Worm (Caenorhabditis elegans) whole organism, L4 larva: ENCODE data around the gene B0524.6.

Experiments
- Y75B8A.6 ChIP-seq: fragments of 200-800 bp; sonication (Bioruptor generic); IDR thresholded peaks from 2 replicates; pipeline ENCODE4 v1.3.6; 2022; ENCODE audit warnings: missing genetic modification reagents, missing genetic modification characterization, missing compliant biosample characterization
- ces-1 ChIP-seq: fragments of 150-350 bp; sonication (generic microtip); optimal IDR thresholded peaks from 4 replicates; lab custom pipeline; 2014; ENCODE audit warnings: missing biosample characterization, missing genetic modification reagents, missing genetic modification characterization
- dpl-1 ChIP-seq: fragments of 150-350 bp; optimal IDR thresholded peaks from 2 replicates; lab custom pipeline; 2014; ENCODE audit warnings: missing biosample characterization, missing genetic modification reagents, missing genetic modification characterization
- lin-15B ChIP-seq: fragments of 150-350 bp; sonication (generic microtip); optimal IDR thresholded peaks from 3 replicates; lab custom pipeline; 2014; ENCODE audit warnings: missing biosample characterization, missing genetic modification characterization
- lin-39 ChIP-seq: fragments of 150-350 bp; optimal IDR thresholded peaks from 2 replicates; lab custom pipeline; 2014; ENCODE audit warnings: missing biosample characterization, missing genetic modification reagents, missing genetic modification characterization
- nhr-111 ChIP-seq: fragments of 200-800 bp; sonication (Bioruptor generic); optimal IDR thresholded peaks from 2 replicates; lab custom pipeline; 2018; ENCODE audit warnings: mild to moderate bottlenecking, missing genetic modification characterization, missing compliant biosample characterization
- nhr-48 ChIP-seq: sonication (generic microtip); optimal IDR thresholded peaks from 2 replicates; lab custom pipeline; 2016; ENCODE audit warnings: mild to moderate bottlenecking, missing genetic modification characterization, missing compliant biosample characterization
- nhr-76 ChIP-seq: fragments of 150-350 bp; optimal IDR thresholded peaks from 2 replicates; lab custom pipeline; 2014; ENCODE audit warnings: missing biosample characterization, missing genetic modification characterization
- nhr-77 ChIP-seq: fragments of 150-350 bp; optimal IDR thresholded peaks from 2 replicates; lab custom pipeline; 2014; ENCODE audit warnings: missing biosample characterization, missing genetic modification characterization
- snpc-4 ChIP-seq: fragments of 150-350 bp; optimal IDR thresholded peaks from 2 replicates; lab custom pipeline; 2014; ENCODE audit warnings: missing biosample characterization, missing genetic modification characterization
- spr-1 ChIP-seq: sonication (generic microtip); optimal IDR thresholded peaks from 2 replicates; lab custom pipeline; 2016; ENCODE audit warnings: mild to moderate bottlenecking, missing genetic modification characterization, missing compliant biosample characterization
- unc-130 ChIP-seq: sonication (generic microtip); optimal IDR thresholded peaks from 2 replicates; lab custom pipeline; 2016; ENCODE audit warnings: missing genetic modification reagents, missing genetic modification characterization, missing compliant biosample characterization

- TF ChIP-seq Y75B8A.6 (GFP tag; lab: Robert Waterston, UW): no peak
- no peak for TF ChIP-seq lin-39 (tag; lab: Kevin White, UChicago)
- no peak for TF ChIP-seq nhr-48
- no peak for TF ChIP-seq nhr-111 (GFP tag; lab: Kevin White, UChicago)
- TF ChIP-seq dpl-1: no peak
- no peak for TF ChIP-seq snpc-4 (tag; lab: Kevin White, UChicago)
- TF ChIP-seq nhr-77 (tag; lab: Kevin White, UChicago): no peak
- no peak for TF ChIP-seq lin-15B (tag; lab: Kevin White, UChicago)
- TF ChIP-seq nhr-76: no peak
- TF ChIP-seq spr-1: no peak
- no peak for TF ChIP-seq unc-130
- no peak for TF ChIP-seq ces-1 (GFP tag; lab: Kevin White, UChicago)
Measured at ce11 chrIII:1931509-1931908, 26.1 kb upstream of the B0524.6 start.
